Fruit fly (Drosophila melanogaster): Measurements from ENCODE around the gene CG3473.

The CG3473 gene

dm6 chr2L:14539872-14540524 lies 23.5 kb downstream of the CG3473 start (continued):
- TF ChIP-seq Opbp (GFP tag; IDR thresholded peaks at IDR 0.05; ENCODE audit: partially characterized antibody), result no peak
- TF ChIP-seq dimm (GFP tag; IDR thresholded peaks at IDR 0.05), result no peak
- no peak for TF ChIP-seq C15 (GFP tag; IDR thresholded peaks at IDR 0.05)
- no peak for TF ChIP-seq nerfin-1 (tag; optimal IDR thresholded peaks at IDR 0.05)
- TF ChIP-seq CG9609 (GFP tag; optimal IDR thresholded peaks at IDR 0.05), result no peak
- TF ChIP-seq CG3995 (GFP tag; optimal IDR thresholded peaks at IDR 0.05), result no peak
- TF ChIP-seq CG32767 (GFP tag; IDR thresholded peaks at IDR 0.05), result no peak
- no peak for TF ChIP-seq ind (GFP tag; optimal IDR thresholded peaks at IDR 0.05)
- no peak for TF ChIP-seq CG14014 (GFP tag; IDR thresholded peaks at IDR 0.05)
- no peak for TF ChIP-seq tio (GFP tag; optimal IDR thresholded peaks at IDR 0.05)
- TF ChIP-seq CG2712 (tag; optimal IDR thresholded peaks at IDR 0.05), result peak; percentile 43
- no peak for TF ChIP-seq CG1832 (GFP tag; optimal IDR thresholded peaks at IDR 0.05)
- TF ChIP-seq dmrt99B (tag; optimal IDR thresholded peaks at IDR 0.05), result no peak
- no peak for TF ChIP-seq Nf-YC (tag; optimal IDR thresholded peaks at IDR 0.05)
- no peak for TF ChIP-seq Sox100B (GFP tag; optimal IDR thresholded peaks at IDR 0.05)
- TF ChIP-seq CG7786 (GFP tag; optimal IDR thresholded peaks at IDR 0.05), result no peak
- no peak for TF ChIP-seq psq (GFP tag; optimal IDR thresholded peaks at IDR 0.05)
- TF ChIP-seq Taf1 (GFP tag; IDR thresholded peaks at IDR 0.05), result no peak
- TF ChIP-seq CG15011 (GFP tag; optimal IDR thresholded peaks at IDR 0.05), result no peak
- no peak for TF ChIP-seq ERR (GFP tag; optimal IDR thresholded peaks at IDR 0.05)
- TF ChIP-seq CG12744 (GFP tag; optimal IDR thresholded peaks at IDR 0.05), result no peak
- no peak for TF ChIP-seq jigr1 (GFP tag; IDR thresholded peaks at IDR 0.05)
- no peak for TF ChIP-seq sc (optimal IDR thresholded peaks at IDR 0.05)
- no peak for TF ChIP-seq sc (GFP tag; optimal IDR thresholded peaks at IDR 0.05)
- no peak for TF ChIP-seq unc-4 (GFP tag; IDR thresholded peaks at IDR 0.05; ENCODE audit: partially characterized antibody)
- no peak for TF ChIP-seq CG7839 (tag; optimal IDR thresholded peaks at IDR 0.05)
- no peak for TF ChIP-seq z (GFP tag; IDR thresholded peaks at IDR 0.05)
- no peak for TF ChIP-seq ftz-f1 (GFP tag; optimal IDR thresholded peaks at IDR 0.05)
- no peak for TF ChIP-seq Gsc (GFP tag; IDR thresholded peaks at IDR 0.05)
- TF ChIP-seq CG14710 (tag; optimal IDR thresholded peaks at IDR 0.05), result peak; percentile 21
- no peak for TF ChIP-seq jing (GFP tag; optimal IDR thresholded peaks at IDR 0.05)
- no peak for TF ChIP-seq CG11093 (GFP tag; IDR thresholded peaks at IDR 0.05)
- no peak for TF ChIP-seq NFAT (GFP tag; IDR thresholded peaks at IDR 0.05)
- no peak for TF ChIP-seq CG16813 (GFP tag; IDR thresholded peaks at IDR 0.05; ENCODE audit: partially characterized antibody)
- TF ChIP-seq BtbVII (GFP tag; optimal IDR thresholded peaks at IDR 0.05), result no peak
- TF ChIP-seq Hand (GFP tag; optimal IDR thresholded peaks at IDR 0.05), result no peak
- no peak for TF ChIP-seq CG16779 (GFP tag; IDR thresholded peaks at IDR 0.05)
- TF ChIP-seq CG1024 (GFP tag; IDR thresholded peaks at IDR 0.05), result no peak
- TF ChIP-seq org-1 (GFP tag; optimal IDR thresholded peaks at IDR 0.05), result no peak
- TF ChIP-seq CG3726 (GFP tag; IDR thresholded peaks at IDR 0.05), result no peak
- TF ChIP-seq Poxn (GFP tag; IDR thresholded peaks at IDR 0.05), result no peak
- TF ChIP-seq CG18619 (GFP tag; optimal IDR thresholded peaks at IDR 0.05), result no peak
- no peak for TF ChIP-seq Meics (GFP tag; optimal IDR thresholded peaks at IDR 0.05)
- TF ChIP-seq sd (tag; optimal IDR thresholded peaks at IDR 0.05), result no peak
- TF ChIP-seq pnt (GFP tag; optimal IDR thresholded peaks at IDR 0.05), result no peak
- no peak for TF ChIP-seq chn (GFP tag; optimal IDR thresholded peaks at IDR 0.05)
- TF ChIP-seq CG5953 (GFP tag; IDR thresholded peaks at IDR 0.05), result no peak
- TF ChIP-seq Rfx (GFP tag; IDR thresholded peaks at IDR 0.05), result no peak
- peak; percentile 30 for TF ChIP-seq CG12391 (tag; optimal IDR thresholded peaks at IDR 0.05)
- TF ChIP-seq Pdp1 (GFP tag; optimal IDR thresholded peaks at IDR 0.05), result peak in 1 of 2 experiments; percentile 1
- TF ChIP-seq klu (GFP tag; IDR thresholded peaks at IDR 0.05), result no peak
- no peak for TF ChIP-seq CG32772 (GFP tag; IDR thresholded peaks at IDR 0.05)

Data from whole organism, embryonic.